Worm (Caenorhabditis elegans): ENCODE results near the gene hlh-6.

- TF ChIP-seq mep-1 (tag; optimal IDR thresholded peaks at IDR 0.05) (no peak), nhr-28 (tag; optimal IDR thresholded peaks at IDR 0.05) (no peak), ceh-82 (tag; optimal IDR thresholded peaks at IDR 0.05) (no peak), pag-3 (tag; optimal IDR thresholded peaks at IDR 0.05; ENCODE audit: borderline replicate concordance, insufficient read depth) (no peak), unc-130 (tag; optimal IDR thresholded peaks at IDR 0.05) (no peak), ama-1 (optimal IDR thresholded peaks at IDR 0.05) (no peak), mef-2 (tag; optimal IDR thresholded peaks at IDR 0.05) (no peak), nhr-77 (tag; optimal IDR thresholded peaks at IDR 0.05) (no peak), aha-1 (tag; optimal IDR thresholded peaks at IDR 0.05) (no peak), fos-1 (tag; optimal IDR thresholded peaks at IDR 0.05) (no peak), nhr-47 (tag; optimal IDR thresholded peaks at IDR 0.05) (no peak)
These were observed 38.3 kb upstream of the hlh-6 start, which contains the start of gene ZK1307.3 for ce11 chrII:9652919-9653318.

Data from whole organism, L1 larva.